Fruit fly (Drosophila melanogaster): ENCODE measurements around the gene Snoo.

Snoo gene

DNA sequence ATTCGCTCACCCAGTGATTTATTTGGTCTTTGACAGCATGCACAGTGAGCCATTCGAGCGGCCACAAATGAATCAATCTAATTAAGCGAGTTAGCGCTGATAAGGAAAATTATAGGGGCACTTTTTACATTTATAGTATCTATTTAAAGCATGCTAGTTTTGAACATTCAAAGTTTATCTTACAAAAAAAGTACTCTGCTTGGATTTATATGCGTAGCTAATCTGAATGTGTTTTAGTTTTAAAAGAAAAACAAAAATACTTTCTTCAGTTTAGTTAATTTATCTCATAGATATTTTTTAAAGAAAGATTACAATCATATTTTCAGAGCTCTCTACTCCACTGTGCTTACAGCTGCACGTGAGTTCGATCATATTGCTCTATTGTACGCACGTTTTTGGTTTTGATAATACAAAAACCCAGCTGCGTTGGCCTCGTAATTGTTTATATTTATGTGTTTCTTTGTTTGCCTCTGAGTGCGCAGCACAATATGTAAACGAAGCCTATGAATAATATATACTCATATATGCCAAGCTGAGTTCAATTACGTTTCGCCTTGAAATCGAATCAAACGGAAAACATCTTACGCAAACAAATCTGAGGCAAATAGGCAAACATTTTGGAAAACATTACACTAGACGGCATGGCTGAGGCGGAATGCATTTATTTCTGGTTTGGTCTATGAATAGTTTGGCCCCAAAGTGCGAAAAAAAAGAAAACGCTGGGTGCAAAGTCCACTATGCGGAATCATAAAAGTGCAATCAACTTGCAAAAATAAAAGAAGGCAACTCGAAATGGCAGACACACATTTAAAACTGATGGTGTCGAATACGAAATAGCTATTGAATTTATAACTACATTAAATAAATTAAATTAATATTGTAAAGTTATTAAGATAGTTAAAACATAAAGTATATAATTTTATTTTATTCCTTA is 18.0 kb upstream of the Snoo start (continued):
- peak; percentile 71 for TF ChIP-seq zfh2 (GFP tag; optimal IDR thresholded peaks at IDR 0.05)
- peak; percentile 84 for TF ChIP-seq CG16815 (GFP tag; optimal IDR thresholded peaks at IDR 0.05)
- TF ChIP-seq CkIIα-i1 (GFP tag; IDR thresholded peaks at IDR 0.05): 0 out of 2 replicates have a peak, but pooled peaks have one; percentile 9
- peak; percentile 65 for TF ChIP-seq CG1603 (tag; optimal IDR thresholded peaks at IDR 0.05)
- TF ChIP-seq kah (GFP tag; optimal IDR thresholded peaks at IDR 0.05): peak; percentile 76
- peak; percentile 83 for TF ChIP-seq CG7786 (GFP tag; optimal IDR thresholded peaks at IDR 0.05)
- peak in 1 of 2 experiments; percentile 45 for TF ChIP-seq insv (GFP tag; optimal IDR thresholded peaks at IDR 0.05)
- TF ChIP-seq br (optimal IDR thresholded peaks at IDR 0.05): no peak
- TF ChIP-seq CG2875 (GFP tag; optimal IDR thresholded peaks at IDR 0.05): peak; percentile 78
- peak; percentile 83 to 84 for TF ChIP-seq chif (GFP tag; optimal IDR thresholded peaks at IDR 0.05)
- TF ChIP-seq CrebB (tag; optimal IDR thresholded peaks at IDR 0.05): peak; percentile 17
- peak; percentile 85 for TF ChIP-seq CG11723 (GFP tag; optimal IDR thresholded peaks at IDR 0.05)
- no peak for TF ChIP-seq Sin3A (optimal IDR thresholded peaks at IDR 0.05)
- TF ChIP-seq HLH54F (GFP tag; optimal IDR thresholded peaks at IDR 0.05): peak; percentile 77
- TF ChIP-seq grau (tag; optimal IDR thresholded peaks at IDR 0.05): peak; percentile 91
- TF ChIP-seq cato (GFP tag; optimal IDR thresholded peaks at IDR 0.05; ENCODE audit: borderline replicate concordance): peak; percentile 73
- peak; percentile 44 for TF ChIP-seq Sry-δ (GFP tag; optimal IDR thresholded peaks at IDR 0.05)
- peak; percentile 89 for TF ChIP-seq CG2120 (GFP tag; optimal IDR thresholded peaks at IDR 0.05)
- TF ChIP-seq dimm (GFP tag; IDR thresholded peaks at IDR 0.05): no peak
- TF ChIP-seq gsb-n (tag; optimal IDR thresholded peaks at IDR 0.05): peak; percentile 78
- TF ChIP-seq CG1647 (GFP tag; optimal IDR thresholded peaks at IDR 0.05): peak; percentile 50
- peak; percentile 68 for TF ChIP-seq CG8359 (GFP tag; optimal IDR thresholded peaks at IDR 0.05; ENCODE audit: borderline replicate concordance)
- peak; percentile 68; the same call in 1 of the 2 replicates for TF ChIP-seq ara (GFP tag; IDR thresholded peaks at IDR 0.05)
- TF ChIP-seq bab2 (GFP tag; optimal IDR thresholded peaks at IDR 0.05): peak; percentile 81
- peak; percentile 93 for TF ChIP-seq CG9727 (GFP tag; optimal IDR thresholded peaks at IDR 0.05)
- peak; percentile 79 for TF ChIP-seq CG17568 (GFP tag; optimal IDR thresholded peaks at IDR 0.05)
- TF ChIP-seq CG6791 (GFP tag; IDR thresholded peaks at IDR 0.05; ENCODE audit: partially characterized antibody): no peak
- TF ChIP-seq CG30403 (GFP tag; optimal IDR thresholded peaks at IDR 0.05): peak; percentile 94
- peak; percentile 83 for TF ChIP-seq caup (GFP tag; optimal IDR thresholded peaks at IDR 0.05; ENCODE audit: severe bottlenecking)
- TF ChIP-seq fd64A (GFP tag; optimal IDR thresholded peaks at IDR 0.05): peak; percentile 37
- peak; percentile 78 for TF ChIP-seq CG15696 (tag; optimal IDR thresholded peaks at IDR 0.05)
- peak; percentile 89 for TF ChIP-seq seq (GFP tag; IDR thresholded peaks at IDR 0.05)
- TF ChIP-seq CG3407 (GFP tag; optimal IDR thresholded peaks at IDR 0.05): peak; percentile 71
- TF ChIP-seq CG15269 (tag; optimal IDR thresholded peaks at IDR 0.05): peak; percentile 91
- TF ChIP-seq CG6272 (GFP tag; IDR thresholded peaks at IDR 0.05): peak; percentile 59; the same call in 1 of the 2 replicates
- peak; percentile 84 for TF ChIP-seq nom (GFP tag; optimal IDR thresholded peaks at IDR 0.05)
- no peak for TF ChIP-seq CG15479 (GFP tag; optimal IDR thresholded peaks at IDR 0.05)
- TF ChIP-seq CG8765 (GFP tag; IDR thresholded peaks at IDR 0.05): no peak
- TF ChIP-seq mam (GFP tag; optimal IDR thresholded peaks at IDR 0.05): peak; percentile 74
- 0 out of 2 replicates have a peak, but pooled peaks have one; percentile 28 for TF ChIP-seq rib (GFP tag; IDR thresholded peaks at IDR 0.05)
- TF ChIP-seq MESR4 (GFP tag; optimal IDR thresholded peaks at IDR 0.05): no peak
- peak; percentile 59 for TF ChIP-seq sens-2 (GFP tag; IDR thresholded peaks at IDR 0.05)
- no peak for TF ChIP-seq hkb (optimal IDR thresholded peaks at IDR 0.05)
- peak; percentile 86 for TF ChIP-seq hkb (GFP tag; IDR thresholded peaks at IDR 0.05)
- TF ChIP-seq disco-r (GFP tag; optimal IDR thresholded peaks at IDR 0.05): peak; percentile 70
- TF ChIP-seq bowl (GFP tag; IDR thresholded peaks at IDR 0.05): no peak
- TF ChIP-seq sug (tag; optimal IDR thresholded peaks at IDR 0.05): peak; percentile 85
- TF ChIP-seq CG13894 (tag; optimal IDR thresholded peaks at IDR 0.05): peak; percentile 71
- TF ChIP-seq Myb (GFP tag; optimal IDR thresholded peaks at IDR 0.05): peak; percentile 61

Data from whole organism, embryonic.